Fruit fly (Drosophila melanogaster) whole organism, embryonic: ENCODE data around the gene Jhbp14.

Experiments
- Aef1 ChIP-seq: fragments of 200-800 bp; sonication (Bioruptor generic); IDR thresholded peaks from 3 replicates; pipeline ENCODE4 v1.3.6; 2022; ENCODE audit warnings: missing biosample characterization, missing genetic modification characterization
- BtbVII ChIP-seq: fragments of 200-800 bp; sonication (Bioruptor generic); optimal IDR thresholded peaks from 3 replicates; lab custom pipeline; 2017; ENCODE audit warnings: missing biosample characterization, mild to moderate bottlenecking, missing genetic modification characterization
- CG10147 ChIP-seq: fragments of 200-800 bp; sonication (Bioruptor generic); optimal IDR thresholded peaks from 2 replicates; lab custom pipeline; 2019; ENCODE audit warnings: missing biosample characterization, mild to moderate bottlenecking, missing genetic modification characterization, moderate library complexity
- CG10274 ChIP-seq: fragments of 200-800 bp; sonication (Bioruptor generic); optimal IDR thresholded peaks from 3 replicates; lab custom pipeline; 2017; ENCODE audit warnings: missing biosample characterization, mild to moderate bottlenecking, missing genetic modification characterization
- CG10366 ChIP-seq: fragments of 200-800 bp; sonication (Bioruptor generic); IDR thresholded peaks from 2 replicates; pipeline ENCODE4 v1.3.6; 2022; ENCODE audit warnings: missing biosample characterization, missing genetic modification characterization
- CG11093 ChIP-seq: fragments of 200-800 bp; sonication (Bioruptor generic); IDR thresholded peaks from 3 replicates; pipeline ENCODE4 v1.3.6; 2022; ENCODE audit warnings: missing biosample characterization, missing genetic modification characterization
- CG12104 ChIP-seq: fragments of 200-800 bp; sonication (Bioruptor generic); optimal IDR thresholded peaks from 3 replicates; lab custom pipeline; 2016; ENCODE audit warnings: missing biosample characterization, missing genetic modification characterization
- CG12391 ChIP-seq: fragments of 200-800 bp; sonication (Bioruptor generic); optimal IDR thresholded peaks from 3 replicates; lab custom pipeline; 2018; ENCODE audit warnings: missing biosample characterization, mild to moderate bottlenecking, missing genetic modification characterization, moderate library complexity
- CG13123 ChIP-seq: fragments of 200-800 bp; sonication (Bioruptor generic); optimal IDR thresholded peaks from 2 replicates; lab custom pipeline; 2016; ENCODE audit warnings: missing biosample characterization, missing genetic modification characterization
- CG13296 ChIP-seq: fragments of 200-800 bp; sonication (Bioruptor generic); optimal IDR thresholded peaks from 3 replicates; lab custom pipeline; 2018; ENCODE audit warnings: missing biosample characterization, mild to moderate bottlenecking, missing genetic modification characterization
- CG15514 ChIP-seq: fragments of 200-800 bp; sonication (Bioruptor generic); optimal IDR thresholded peaks from 3 replicates; lab custom pipeline; 2017; ENCODE audit warnings: missing biosample characterization, missing genetic modification characterization, mild to moderate bottlenecking, moderate library complexity, missing genetic modification reagents
- CG17328 ChIP-seq: fragments of 200-800 bp; sonication (Bioruptor generic); IDR thresholded peaks from 2 replicates; pipeline ENCODE4 v1.3.6; 2022; ENCODE audit warnings: missing biosample characterization, missing genetic modification characterization
- CG17361 ChIP-seq: fragments of 200-800 bp; sonication (Bioruptor generic); IDR thresholded peaks from 3 replicates; pipeline ENCODE4 v1.3.6; 2022; ENCODE audit warnings: missing biosample characterization, missing genetic modification characterization
- CG18599 ChIP-seq: fragments of 200-800 bp; sonication (Bioruptor generic); optimal IDR thresholded peaks from 3 replicates; lab custom pipeline; 2017; ENCODE audit warnings: missing biosample characterization, missing genetic modification characterization, mild to moderate bottlenecking, moderate library complexity, missing genetic modification reagents
- CG31365 ChIP-seq: fragments of 200-800 bp; sonication (Bioruptor generic); optimal IDR thresholded peaks from 2 replicates; lab custom pipeline; 2018; ENCODE audit warnings: missing biosample characterization, mild to moderate bottlenecking, missing genetic modification characterization
- CG3163 ChIP-seq: fragments of 200-800 bp; sonication (Bioruptor generic); optimal IDR thresholded peaks from 3 replicates; lab custom pipeline; 2016; ENCODE audit warnings: missing biosample characterization, missing genetic modification characterization
- CG32772 ChIP-seq: fragments of 200-800 bp; sonication (Bioruptor generic); IDR thresholded peaks from 2 replicates; pipeline ENCODE4 v1.3.6; 2022; ENCODE audit warnings: missing biosample characterization, missing genetic modification characterization
- CG5180 ChIP-seq: fragments of 200-800 bp; sonication (Bioruptor generic); optimal IDR thresholded peaks from 3 replicates; lab custom pipeline; 2017; ENCODE audit warnings: missing biosample characterization, missing genetic modification characterization, mild to moderate bottlenecking, moderate library complexity, missing genetic modification reagents
- CG6654 ChIP-seq: fragments of 200-800 bp; sonication (Bioruptor generic); optimal IDR thresholded peaks from 2 replicates; lab custom pipeline; 2017; ENCODE audit warnings: missing biosample characterization, mild to moderate bottlenecking, missing genetic modification characterization
- CG7271 ChIP-seq: fragments of 200-800 bp; sonication (Bioruptor generic); optimal IDR thresholded peaks from 2 replicates; lab custom pipeline; 2018; ENCODE audit warnings: missing biosample characterization, mild to moderate bottlenecking, missing genetic modification characterization, moderate library complexity
- CG8478 ChIP-seq: fragments of >200 bp; optimal IDR thresholded peaks from 2 replicates; lab custom pipeline; 2018
- CG8944 ChIP-seq: fragments of 200-800 bp; sonication (Bioruptor generic); optimal IDR thresholded peaks from 3 replicates; lab custom pipeline; 2016; ENCODE audit warnings: missing biosample characterization, missing genetic modification characterization
- CG9437 ChIP-seq: fragments of 200-800 bp; sonication (Bioruptor generic); optimal IDR thresholded peaks from 2 replicates; lab custom pipeline; 2018; ENCODE audit warnings: missing biosample characterization, mild to moderate bottlenecking, missing genetic modification characterization
- Camta ChIP-seq: fragments of 200-800 bp; sonication (Bioruptor generic); optimal IDR thresholded peaks from 2 replicates; lab custom pipeline; 2016; ENCODE audit warnings: missing biosample characterization, missing genetic modification characterization
- D ChIP-seq, 2 experiments: fragments of 200-800 bp in 1 of 2; fragments of >200 bp in 1 of 2; sonication (Bioruptor generic) in 1 of 2; optimal IDR thresholded peaks; 2 replicates in 1 of 2; 3 replicates in 1 of 2; lab custom pipeline; 2017; ENCODE audit warnings: mild to moderate bottlenecking in 1 of 2, missing biosample characterization in 1 of 2, missing genetic modification characterization in 1 of 2, missing genetic modification reagents in 1 of 2
- Dbx ChIP-seq: fragments of 200-800 bp; sonication (Bioruptor generic); IDR thresholded peaks from 3 replicates; pipeline ENCODE4 v1.3.6; 2022; ENCODE audit warnings: missing biosample characterization, missing genetic modification characterization
- Dip3 ChIP-seq: fragments of 200-800 bp; sonication (Bioruptor generic); optimal IDR thresholded peaks from 3 replicates; lab custom pipeline; 2016; ENCODE audit warnings: missing biosample characterization, missing genetic modification characterization
- Elba2 ChIP-seq: fragments of 200-800 bp; sonication (Bioruptor generic); optimal IDR thresholded peaks from 3 replicates; lab custom pipeline; 2016; ENCODE audit warnings: missing biosample characterization, missing genetic modification characterization
- Fer1 ChIP-seq: fragments of 200-800 bp; sonication (Bioruptor generic); optimal IDR thresholded peaks from 2 replicates; lab custom pipeline; 2017; ENCODE audit warnings: missing biosample characterization, mild to moderate bottlenecking, missing genetic modification characterization
- Gsc ChIP-seq: fragments of 200-800 bp; sonication (Bioruptor generic); IDR thresholded peaks from 2 replicates; pipeline ENCODE4 v1.3.6; 2022; ENCODE audit warnings: missing biosample characterization, missing genetic modification characterization
- Jarid2 ChIP-seq: fragments of 200-800 bp; sonication (Bioruptor generic); optimal IDR thresholded peaks from 3 replicates; lab custom pipeline; 2017; ENCODE audit warnings: mild to moderate bottlenecking, missing biosample characterization, missing genetic modification reagents, missing genetic modification characterization
- MBD-R2 ChIP-seq: fragments of 200-800 bp; sonication (Bioruptor generic); IDR thresholded peaks from 2 replicates; pipeline ENCODE4 v1.3.6; 2022; ENCODE audit warnings: missing biosample characterization, missing genetic modification characterization
- Max ChIP-seq: fragments of 200-800 bp; sonication (Bioruptor generic); optimal IDR thresholded peaks from 2 replicates; lab custom pipeline; 2016; ENCODE audit warnings: missing biosample characterization, mild to moderate bottlenecking, missing genetic modification characterization
- Meics ChIP-seq: fragments of 200-800 bp; sonication (Bioruptor generic); optimal IDR thresholded peaks from 2 replicates; lab custom pipeline; 2017; ENCODE audit warnings: missing biosample characterization, mild to moderate bottlenecking, missing genetic modification characterization
- Mrtf ChIP-seq: fragments of 200-800 bp; sonication (Bioruptor generic); IDR thresholded peaks from 3 replicates; pipeline ENCODE4 v1.3.6; 2022; ENCODE audit warnings: missing biosample characterization, missing genetic modification characterization
- Myb ChIP-seq: fragments of 200-800 bp; sonication (Bioruptor generic); optimal IDR thresholded peaks from 2 replicates; lab custom pipeline; 2016; ENCODE audit warnings: missing biosample characterization, missing genetic modification characterization
- Nf-YA ChIP-seq: fragments of 200-800 bp; sonication (Bioruptor generic); IDR thresholded peaks from 2 replicates; pipeline ENCODE4 v1.3.6; 2022; ENCODE audit warnings: missing biosample characterization, missing genetic modification characterization
- Opbp ChIP-seq: fragments of 200-800 bp; sonication (Bioruptor generic); IDR thresholded peaks from 3 replicates; pipeline ENCODE4 v1.3.6; 2022; ENCODE audit warnings: missing biosample characterization, missing genetic modification characterization; ENCODE audit not compliant: partially characterized antibody
- Ptx1 ChIP-seq: fragments of 200-800 bp; sonication (Bioruptor generic); IDR thresholded peaks from 2 replicates; pipeline ENCODE4 v1.3.6; 2022; ENCODE audit warnings: missing biosample characterization, missing genetic modification characterization
- Side ChIP-seq: fragments of 200-800 bp; sonication (Bioruptor generic); optimal IDR thresholded peaks from 2 replicates; lab custom pipeline; 2016; ENCODE audit warnings: missing biosample characterization, missing genetic modification characterization
- Sry-δ ChIP-seq: fragments of 200-800 bp; sonication (Bioruptor generic); optimal IDR thresholded peaks from 2 replicates; lab custom pipeline; 2016; ENCODE audit warnings: missing biosample characterization, missing genetic modification characterization
- al ChIP-seq: fragments of 200-800 bp; sonication (Bioruptor generic); IDR thresholded peaks from 2 replicates; pipeline ENCODE4 v1.3.6; 2022; ENCODE audit warnings: missing biosample characterization, missing genetic modification characterization
- cad ChIP-seq: fragments of >200 bp; optimal IDR thresholded peaks from 2 replicates; lab custom pipeline; 2017; ENCODE audit warnings: missing biosample characterization, missing genetic modification characterization
- dati ChIP-seq: fragments of 200-800 bp; sonication (Bioruptor generic); IDR thresholded peaks from 2 replicates; pipeline ENCODE4 v1.3.6; 2022; ENCODE audit warnings: missing biosample characterization, missing genetic modification characterization
- dm ChIP-seq: fragments of 200-800 bp; sonication (Bioruptor generic); optimal IDR thresholded peaks from 3 replicates; lab custom pipeline; 2016; ENCODE audit warnings: missing biosample characterization, missing genetic modification characterization
- ewg ChIP-seq: fragments of 200-800 bp; sonication (Bioruptor generic); optimal IDR thresholded peaks from 3 replicates; lab custom pipeline; 2017; ENCODE audit warnings: mild to moderate bottlenecking, missing biosample characterization, missing genetic modification reagents, missing genetic modification characterization
- gce ChIP-seq: fragments of 200-800 bp; sonication (Bioruptor generic); IDR thresholded peaks from 3 replicates; pipeline ENCODE4 v1.3.6; 2022; ENCODE audit warnings: missing biosample characterization, missing genetic modification characterization
- gsb ChIP-seq: fragments of 200-800 bp; sonication (Bioruptor generic); IDR thresholded peaks from 2 replicates; pipeline ENCODE4 v1.3.6; 2022; ENCODE audit warnings: missing biosample characterization, missing genetic modification characterization
- mld ChIP-seq: fragments of 200-800 bp; sonication (Bioruptor generic); IDR thresholded peaks from 3 replicates; pipeline ENCODE4 v1.3.6; 2022; ENCODE audit warnings: missing biosample characterization, missing genetic modification characterization; ENCODE audit not compliant: partially characterized antibody
- peb ChIP-seq: fragments of 200-800 bp; sonication (Bioruptor generic); IDR thresholded peaks from 2 replicates; pipeline ENCODE4 v1.3.6; 2022; ENCODE audit warnings: missing biosample characterization, missing genetic modification characterization
- ranshi ChIP-seq: fragments of 200-800 bp; sonication (Bioruptor generic); IDR thresholded peaks from 2 replicates; pipeline ENCODE4 v1.3.6; 2022; ENCODE audit warnings: missing biosample characterization, missing genetic modification characterization
- slbo ChIP-seq: fragments of 200-800 bp; sonication (Bioruptor generic); IDR thresholded peaks from 2 replicates; pipeline ENCODE4 v1.3.6; 2022; ENCODE audit warnings: missing biosample characterization, missing genetic modification characterization

Jhbp14 gene

dm6 chr2L:13205256-13205655 is 31.0 kb upstream of the Jhbp14 start (continued):
- TF ChIP-seq Jarid2 (GFP tag; lab: Kevin White, UChicago), result no peak
- TF ChIP-seq Gsc, result no peak
- TF ChIP-seq Side (GFP tag; lab: Kevin White, UChicago), result peak; percentile 27
- TF ChIP-seq CG32772 (GFP tag; lab: Robert Waterston, UW), result no peak
- TF ChIP-seq Elba2, result no peak
- TF ChIP-seq CG12104 (GFP tag; lab: Kevin White, UChicago), result no peak
- no peak for TF ChIP-seq CG6654 (GFP tag; lab: Kevin White, UChicago)
- no peak for TF ChIP-seq CG17361 (GFP tag; lab: Robert Waterston, UW)
- no peak for TF ChIP-seq CG3163 (GFP tag; lab: Kevin White, UChicago)
- TF ChIP-seq ranshi (GFP tag; lab: Robert Waterston, UW), result no peak; the same call in 1 of the 2 replicates
- TF ChIP-seq Fer1 (GFP tag; lab: Kevin White, UChicago), result peak; percentile 75
- peak; percentile 33; the same call in 1 of the 2 replicates for TF ChIP-seq MBD-R2 (GFP tag; lab: Robert Waterston, UW)
- peak; percentile 41 for TF ChIP-seq CG31365 (tag; lab: Kevin White, UChicago)
- no peak for TF ChIP-seq CG9437 (GFP tag; lab: Kevin White, UChicago)
- no peak for TF ChIP-seq CG8944 (GFP tag; lab: Kevin White, UChicago)
- peak; percentile 65 for TF ChIP-seq CG18599 (GFP tag; lab: Kevin White, UChicago)
- TF ChIP-seq D (optimal IDR thresholded peaks at IDR 0.05; lab: Kevin White, UChicago), result no peak
- TF ChIP-seq D (GFP tag; optimal IDR thresholded peaks at IDR 0.05; lab: Kevin White, UChicago), result peak; percentile 37
- TF ChIP-seq Myb (GFP tag; lab: Kevin White, UChicago), result no peak
- TF ChIP-seq peb, result no peak
- TF ChIP-seq Ptx1 (GFP tag; lab: Robert Waterston, UW), result no peak
- TF ChIP-seq al (GFP tag; lab: Robert Waterston, UW), result no peak
- no peak for TF ChIP-seq cad (GFP tag; lab: Kevin White, UChicago)
- TF ChIP-seq CG15514 (GFP tag; lab: Kevin White, UChicago), result peak; percentile 52
- no peak for TF ChIP-seq Aef1 (GFP tag; lab: Robert Waterston, UW)
- TF ChIP-seq BtbVII (GFP tag; lab: Kevin White, UChicago), result no peak
- no peak for TF ChIP-seq dati
- no peak for TF ChIP-seq Nf-YA (GFP tag; lab: Robert Waterston, UW)
- peak; percentile 52; the same call in 1 of the 2 replicates for TF ChIP-seq CG17328
- no peak for TF ChIP-seq Max (GFP tag; lab: Kevin White, UChicago)
- no peak for TF ChIP-seq CG10366 (GFP tag; lab: Robert Waterston, UW)
- TF ChIP-seq CG8478 (lab: Kevin White, UChicago), result no peak
- no peak for TF ChIP-seq gsb (GFP tag; lab: Robert Waterston, UW)
- no peak for TF ChIP-seq CG12391
- TF ChIP-seq Meics, result no peak
- peak; percentile 8 for TF ChIP-seq dm (GFP tag; lab: Kevin White, UChicago)
- TF ChIP-seq CG10147, result peak; percentile 3
- no peak for TF ChIP-seq Camta
- TF ChIP-seq CG5180, result peak; percentile 38
- TF ChIP-seq slbo, result peak; percentile 15; the same call in 1 of the 2 replicates
- peak; percentile 70; the same call in 2 of the 3 replicates for TF ChIP-seq gce (GFP tag; lab: Robert Waterston, UW)
- TF ChIP-seq Opbp (GFP tag; lab: Robert Waterston, UW), result no peak
- TF ChIP-seq mld (GFP tag; lab: Robert Waterston, UW), result no peak
- TF ChIP-seq Dip3, result peak; percentile 22
- no peak for TF ChIP-seq CG7271 (tag; lab: Kevin White, UChicago)
- TF ChIP-seq CG10274 (GFP tag; lab: Kevin White, UChicago), result no peak
- peak; percentile 92 for TF ChIP-seq ewg (GFP tag; lab: Kevin White, UChicago)
- no peak for TF ChIP-seq Sry-δ
- TF ChIP-seq Dbx, result peak; percentile 58; the same call in 1 of the 3 replicates
- no peak for TF ChIP-seq CG11093
- no peak for TF ChIP-seq Mrtf (GFP tag; lab: Robert Waterston, UW)
- no peak for TF ChIP-seq CG13123 (GFP tag; lab: Kevin White, UChicago)
- peak; percentile 37 for TF ChIP-seq CG13296 (GFP tag; lab: Kevin White, UChicago)
